Fruit fly (Drosophila melanogaster) whole organism, wandering third instar larva: ENCODE measurements around the gene knk.

Experiments used
- Abd-B ChIP-seq: fragments of >200 bp; optimal IDR thresholded peaks from 2 replicates; lab custom pipeline; 2017; ENCODE audit warnings: missing biosample characterization, missing genetic modification characterization
- CG32264 ChIP-seq: fragments of 200-800 bp; sonication (Bioruptor generic); optimal IDR thresholded peaks from 2 replicates; lab custom pipeline; 2016; ENCODE audit warnings: missing biosample characterization, missing genetic modification characterization
- CG9705 ChIP-seq: fragments of 200-800 bp; sonication (Bioruptor generic); optimal IDR thresholded peaks from 2 replicates; lab custom pipeline; 2018; ENCODE audit warnings: missing biosample characterization, mild to moderate bottlenecking, missing genetic modification characterization
- CrebA ChIP-seq: fragments of 200-800 bp; sonication (Bioruptor generic); optimal IDR thresholded peaks from 2 replicates; lab custom pipeline; 2016; ENCODE audit warnings: missing biosample characterization, mild to moderate bottlenecking, missing genetic modification characterization, borderline replicate concordance
- Dfd ChIP-seq: fragments of >200 bp; optimal IDR thresholded peaks from 2 replicates; lab custom pipeline; 2017; ENCODE audit warnings: missing biosample characterization, missing genetic modification characterization
- Dif ChIP-seq: fragments of 200-275, 200-300 bp; sonication (Bioruptor generic); optimal IDR thresholded peaks from 2 replicates; lab custom pipeline; 2018; ENCODE audit warnings: missing biosample characterization, missing genetic modification characterization; ENCODE audit not compliant: partially characterized antibody
- GATAd ChIP-seq: sonication (Bioruptor generic); optimal IDR thresholded peaks from 2 replicates; lab custom pipeline; 2016; ENCODE audit warnings: missing biosample characterization, missing genetic modification characterization
- HLH106 ChIP-seq: fragments of 200-800 bp; optimal IDR thresholded peaks from 3 replicates; lab custom pipeline; 2019; ENCODE audit warnings: missing biosample characterization, mild to moderate bottlenecking, missing genetic modification characterization, moderate library complexity
- Hnf4 ChIP-seq: fragments of 200-800 bp; sonication (Bioruptor generic); optimal IDR thresholded peaks from 2 replicates; lab custom pipeline; 2016; ENCODE audit warnings: missing biosample characterization, mild to moderate bottlenecking, missing genetic modification characterization
- Hr78 ChIP-seq: fragments of >200 bp; optimal IDR thresholded peaks from 2 replicates; lab custom pipeline; 2017; ENCODE audit warnings: missing biosample characterization, missing genetic modification characterization
- Hr83 ChIP-seq: fragments of 200-300 bp; sonication (Bioruptor generic); optimal IDR thresholded peaks from 2 replicates; lab custom pipeline; 2016; ENCODE audit warnings: missing biosample characterization, mild to moderate bottlenecking, missing genetic modification characterization, moderate library complexity; ENCODE audit not compliant: poor library complexity, severe bottlenecking
- Jra ChIP-seq: sonication (Bioruptor generic); optimal IDR thresholded peaks from 2 replicates; lab custom pipeline; 2016; ENCODE audit warnings: missing biosample characterization, missing genetic modification characterization
- Mio ChIP-seq: sonication (Bioruptor generic); optimal IDR thresholded peaks from 2 replicates; lab custom pipeline; 2016; ENCODE audit warnings: missing biosample characterization, missing genetic modification characterization
- Myc ChIP-seq: fragments of >200 bp; optimal IDR thresholded peaks from 2 replicates; lab custom pipeline; 2017
- N ChIP-seq: fragments of >200 bp; optimal IDR thresholded peaks from 2 replicates; lab custom pipeline; 2018; ENCODE audit warnings: missing biosample characterization, missing external identifiers, missing genetic modification characterization
- OdsH ChIP-seq: fragments of 200-800 bp; sonication (Bioruptor generic); optimal IDR thresholded peaks from 2 replicates; lab custom pipeline; 2016; ENCODE audit warnings: missing biosample characterization, mild to moderate bottlenecking, missing genetic modification characterization
- Rel ChIP-seq, 2 experiments: fragments of 200-800 bp; sonication (Bioruptor generic) in 1 of 2; optimal IDR thresholded peaks; 2 replicates in 1 of 2; 3 replicates in 1 of 2; lab custom pipeline; 2016 to 2019; ENCODE audit warnings: mild to moderate bottlenecking in 2 of 2, missing biosample characterization in 2 of 2, missing genetic modification characterization in 2 of 2, moderate library complexity in 1 of 2
- Sp1 ChIP-seq: fragments of 200-800 bp; sonication (Bioruptor generic); optimal IDR thresholded peaks from 3 replicates; lab custom pipeline; 2019; ENCODE audit warnings: missing biosample characterization, mild to moderate bottlenecking, missing genetic modification characterization, moderate library complexity
- Vsx2 ChIP-seq: fragments of 200-300, 225-300 bp; sonication (Bioruptor generic); optimal IDR thresholded peaks from 2 replicates; lab custom pipeline; 2018; ENCODE audit warnings: missing biosample characterization, missing genetic modification characterization; ENCODE audit not compliant: partially characterized antibody
- br ChIP-seq: fragments of 200-800 bp; sonication (Bioruptor generic); optimal IDR thresholded peaks from 2 replicates; lab custom pipeline; 2016; ENCODE audit warnings: missing biosample characterization, missing genetic modification characterization
- brk ChIP-seq: fragments of 200-800 bp; sonication (Bioruptor generic); optimal IDR thresholded peaks from 2 replicates; lab custom pipeline; 2016; ENCODE audit warnings: missing biosample characterization, mild to moderate bottlenecking, missing genetic modification characterization
- dl ChIP-seq, 2 experiments: fragments of 175-275, 200-275 bp in 1 of 2; fragments of 200-275 bp in 1 of 2; sonication (Bioruptor generic); optimal IDR thresholded peaks; lab custom pipeline; 2018; ENCODE audit warnings: mild to moderate bottlenecking in 2 of 2, missing biosample characterization in 2 of 2, missing genetic modification characterization in 2 of 2, moderate library complexity in 2 of 2; ENCODE audit not compliant: partially characterized antibody in 2 of 2, insufficient read depth in 1 of 2
- dmrt93B ChIP-seq: fragments of 200-800 bp; sonication (Bioruptor generic); optimal IDR thresholded peaks from 2 replicates; lab custom pipeline; 2018; ENCODE audit warnings: missing biosample characterization, mild to moderate bottlenecking, missing genetic modification characterization
- dsf ChIP-seq: sonication (Bioruptor generic); optimal IDR thresholded peaks from 2 replicates; lab custom pipeline; 2016; ENCODE audit warnings: missing biosample characterization, missing genetic modification characterization, borderline replicate concordance
- ey ChIP-seq: fragments of 200-800 bp; sonication (Bioruptor generic); optimal IDR thresholded peaks from 2 replicates; lab custom pipeline; 2016; ENCODE audit warnings: missing biosample characterization, missing genetic modification characterization
- foxo ChIP-seq, 2 experiments: fragments of 200-800 bp; sonication (Bioruptor generic); optimal IDR thresholded peaks; 2 replicates in 1 of 2; 3 replicates in 1 of 2; lab custom pipeline; 2016 to 2017; ENCODE audit warnings: missing biosample characterization in 2 of 2, missing genetic modification characterization in 2 of 2
- fru ChIP-seq: fragments of 200-800 bp; sonication (Bioruptor generic); optimal IDR thresholded peaks from 3 replicates; lab custom pipeline; 2016; ENCODE audit warnings: missing biosample characterization, mild to moderate bottlenecking, missing genetic modification characterization
- h ChIP-seq: fragments of 200-800 bp; sonication (Bioruptor generic); optimal IDR thresholded peaks from 3 replicates; lab custom pipeline; 2016; ENCODE audit warnings: missing biosample characterization, mild to moderate bottlenecking, missing genetic modification characterization
- jim ChIP-seq: fragments of 175-275, 200-325 bp; sonication (Bioruptor generic); optimal IDR thresholded peaks from 2 replicates; lab custom pipeline; 2016; ENCODE audit warnings: missing biosample characterization, mild to moderate bottlenecking, missing genetic modification characterization
- lola ChIP-seq: fragments of >200 bp; optimal IDR thresholded peaks from 2 replicates; lab custom pipeline; 2017; ENCODE audit warnings: missing biosample characterization, missing genetic modification characterization
- pan ChIP-seq: fragments of >200 bp; optimal IDR thresholded peaks from 2 replicates; lab custom pipeline; 2017
- psq ChIP-seq: fragments of 200-800 bp; sonication (Bioruptor generic); optimal IDR thresholded peaks from 3 replicates; lab custom pipeline; 2017; ENCODE audit warnings: missing biosample characterization, mild to moderate bottlenecking, missing genetic modification characterization, moderate library complexity
- rgr ChIP-seq: fragments of 200-800 bp; sonication (Bioruptor generic); optimal IDR thresholded peaks from 3 replicates; lab custom pipeline; 2016; ENCODE audit warnings: missing biosample characterization, mild to moderate bottlenecking, missing genetic modification characterization
- sage ChIP-seq: fragments of 200-800 bp; sonication (Bioruptor generic); optimal IDR thresholded peaks from 2 replicates; lab custom pipeline; 2016; ENCODE audit warnings: missing biosample characterization, mild to moderate bottlenecking, missing genetic modification characterization
- sv ChIP-seq: fragments of 200-800 bp; sonication (Bioruptor generic); optimal IDR thresholded peaks from 3 replicates; lab custom pipeline; 2016; ENCODE audit warnings: missing biosample characterization, missing genetic modification characterization
- tai ChIP-seq: sonication (Bioruptor generic); optimal IDR thresholded peaks from 2 replicates; lab custom pipeline; 2016; ENCODE audit warnings: missing biosample characterization, missing genetic modification characterization
- usp ChIP-seq: fragments of >200 bp; optimal IDR thresholded peaks from 2 replicates; lab custom pipeline; 2017; ENCODE audit warnings: missing biosample characterization, missing genetic modification characterization
- woc ChIP-seq: sonication (Bioruptor generic); optimal IDR thresholded peaks from 2 replicates; lab custom pipeline; 2016; ENCODE audit warnings: missing biosample characterization, mild to moderate bottlenecking, missing genetic modification characterization

Gene knk

dm6 chr3R:10089171-10089664 is 36.2 kb downstream of the knk start (continued):
- TF ChIP-seq fru: peak; percentile 14
- peak; percentile 83 for TF ChIP-seq Vsx2 (GFP tag; lab: Kevin White, UChicago)
- TF ChIP-seq, all 38 proteins: peak for 14

DNA sequence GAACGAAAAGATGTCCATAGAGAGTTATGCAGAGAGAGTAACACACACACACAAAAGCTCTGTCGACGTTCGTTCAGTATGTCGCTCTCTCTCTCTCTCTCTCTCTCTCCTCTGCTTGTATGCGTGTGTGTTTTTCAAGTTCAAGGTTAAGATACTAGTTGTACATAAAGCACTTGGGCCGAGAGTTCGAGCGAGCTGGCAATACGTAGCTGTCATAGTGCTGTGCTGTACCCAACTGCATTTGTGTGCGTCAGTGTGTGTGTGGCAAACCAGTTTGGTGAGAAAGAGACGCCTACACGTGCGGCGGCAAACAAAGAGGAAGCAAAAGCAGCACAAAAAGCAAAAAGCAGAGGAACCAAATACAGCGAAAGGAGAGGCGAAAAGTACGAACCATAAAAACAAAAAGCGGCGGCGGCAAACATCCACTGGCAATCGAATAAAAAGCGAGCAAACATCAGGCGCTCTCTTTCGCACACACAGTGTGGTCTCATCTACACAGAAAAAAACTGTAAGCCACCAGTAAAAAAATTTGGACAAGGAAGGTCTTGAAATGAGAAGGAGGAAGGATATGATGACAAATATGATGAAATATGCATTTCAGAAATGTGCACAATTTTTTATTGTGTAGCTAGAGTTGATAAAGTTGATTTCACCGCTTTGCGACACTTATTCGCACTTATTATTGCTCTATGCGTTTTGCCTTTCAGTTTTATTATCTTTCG is 38.1 kb downstream of the knk start:
- TF ChIP-seq Myc (no peak), h (GFP tag; lab: Kevin White, UChicago) (peak; percentile 95), jim (GFP tag; lab: Kevin White, UChicago) (peak; percentile 17), Dif (GFP tag; lab: Kevin White, UChicago) (peak; percentile 94), woc (peak; percentile 92), tai (GFP tag; lab: Kevin White, UChicago) (peak; percentile 92), CG9705 (GFP tag; lab: Kevin White, UChicago) (peak; percentile 33), Hr78 (no peak), Vsx2 (GFP tag; lab: Kevin White, UChicago) (peak; percentile 79), dmrt93B (GFP tag; lab: Kevin White, UChicago) (peak; percentile 69), ey (GFP tag; lab: Kevin White, UChicago) (peak; percentile 95), foxo (GFP tag; optimal IDR thresholded peaks at IDR 0.05; lab: Kevin White, UChicago) (peak; percentile 52 to 96), psq (GFP tag; lab: Kevin White, UChicago) (peak; percentile 99), brk (GFP tag; lab: Kevin White, UChicago) (peak; percentile 44), dsf (GFP tag; lab: Kevin White, UChicago) (peak; percentile 39), OdsH (peak; percentile 94), dl (GFP tag; optimal IDR thresholded peaks at IDR 0.05; lab: Kevin White, UChicago; ENCODE audit: insufficient read depth in 1 of 2, partially characterized antibody in 2 of 2) (peak; percentile 81 to 84), sv (peak; percentile 62), CG32264 (peak; percentile 54), lola (GFP tag; lab: Kevin White, UChicago) (peak; percentile 47), GATAd (GFP tag; lab: Kevin White, UChicago) (no peak), rgr (peak; percentile 94), Hr83 (peak; percentile 77), sage (peak; percentile 53), Mio (GFP tag; lab: Kevin White, UChicago) (peak; percentile 69), Jra (GFP tag; lab: Kevin White, UChicago) (peak; percentile 81), CrebA (GFP tag; lab: Kevin White, UChicago) (peak; percentile 42), Sp1 (GFP tag; lab: Kevin White, UChicago) (peak; percentile 84), usp (no peak), Hnf4 (peak; percentile 92), br (peak; percentile 94), HLH106 (peak; percentile 84), Dfd (no peak), Abd-B (GFP tag; lab: Kevin White, UChicago) (peak; percentile 8), Rel (GFP tag; optimal IDR thresholded peaks at IDR 0.05; lab: Kevin White, UChicago) (peak; percentile 24), Rel (tag; optimal IDR thresholded peaks at IDR 0.05; lab: Kevin White, UChicago) (peak; percentile 51), fru (peak; percentile 93), pan (no peak), N (GFP tag; lab: Kevin White, UChicago) (peak; percentile 25)

DNA sequence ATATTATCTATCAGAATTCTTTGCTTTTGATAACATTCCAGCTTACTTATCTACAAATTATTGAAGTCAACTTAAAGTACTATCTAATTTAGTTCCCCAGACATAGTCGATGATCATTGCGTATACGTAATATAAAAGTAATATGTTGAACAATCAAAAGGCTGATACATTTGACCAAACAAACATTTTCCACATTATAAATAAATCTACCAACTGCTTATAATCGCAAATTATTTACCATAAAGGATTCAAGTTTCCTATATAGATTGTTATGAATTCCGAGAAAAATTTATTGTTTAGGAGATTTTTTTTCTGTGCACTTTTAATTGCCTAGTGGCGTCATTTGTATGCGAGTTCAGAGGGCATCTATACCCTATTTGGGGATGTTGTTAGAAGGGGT is 38.8 kb downstream of the knk start:
- TF ChIP-seq Vsx2 (GFP tag; lab: Kevin White, UChicago) (no peak), tai (GFP tag; lab: Kevin White, UChicago) (peak; percentile 18), Dfd (no peak), Hr78 (no peak)
